Worm (Caenorhabditis elegans) whole organism, young adult: ENCODE measurements around the gene rmd-3.

ENCODE experiments used
- B0019.2 ChIP-seq: fragments of 200-800 bp; sonication (Bioruptor generic); conservative IDR thresholded peaks from 2 replicates; pipeline ENCODE4 v1.3.6; 2022; ENCODE audit warnings: missing genetic modification reagents, missing genetic modification characterization, missing compliant biosample characterization
- B0035.1 ChIP-seq: sonication (generic microtip); optimal IDR thresholded peaks from 2 replicates; lab custom pipeline; 2016; ENCODE audit warnings: missing genetic modification characterization, mild to moderate bottlenecking, missing compliant biosample characterization, missing genotype, missing genetic modification reagents
- B0261.1 ChIP-seq: sonication (generic microtip); optimal IDR thresholded peaks from 2 replicates; lab custom pipeline; 2016; ENCODE audit warnings: mild to moderate bottlenecking, missing genetic modification characterization, moderate library complexity, missing compliant biosample characterization
- C17E4.6 ChIP-seq: fragments of 200-800 bp; sonication (Bioruptor generic); IDR thresholded peaks from 2 replicates; pipeline ENCODE4 v1.3.6; 2022; ENCODE audit warnings: missing genetic modification reagents, missing genetic modification characterization, missing compliant biosample characterization
- F23B12.7 ChIP-seq: sonication (generic microtip); optimal IDR thresholded peaks from 2 replicates; lab custom pipeline; 2017; ENCODE audit warnings: missing genetic modification characterization, mild to moderate bottlenecking, missing compliant biosample characterization, antibody characterized with exemption, moderate library complexity; ENCODE audit not compliant: insufficient read depth
- F37B4.10 ChIP-seq: fragments of 200-800 bp; sonication (Bioruptor generic); IDR thresholded peaks from 2 replicates; pipeline ENCODE4 v1.3.6; 2022; ENCODE audit warnings: missing genetic modification characterization, missing compliant biosample characterization
- F55B11.4 ChIP-seq: sonication (generic microtip); optimal IDR thresholded peaks from 2 replicates; lab custom pipeline; 2016; ENCODE audit warnings: missing compliant biosample characterization, missing genetic modification characterization, borderline replicate concordance; ENCODE audit not compliant: insufficient read depth
- F57A8.1 ChIP-seq: fragments of 200-800 bp; sonication (Bioruptor generic); optimal IDR thresholded peaks from 2 replicates; lab custom pipeline; 2018; ENCODE audit warnings: mild to moderate bottlenecking, missing genetic modification characterization, moderate library complexity, missing compliant biosample characterization
- K11D2.4 ChIP-seq: fragments of 200-800 bp; sonication (Bioruptor generic); IDR thresholded peaks from 2 replicates; pipeline ENCODE4 v1.3.6; 2022; ENCODE audit warnings: missing genetic modification reagents, missing genetic modification characterization, missing compliant biosample characterization
- K12H6.12 ChIP-seq: fragments of 200-800 bp; sonication (Bioruptor generic); optimal IDR thresholded peaks from 2 replicates; lab custom pipeline; 2018; ENCODE audit warnings: mild to moderate bottlenecking, missing genetic modification characterization, missing compliant biosample characterization
- Y53F4B.3 ChIP-seq: fragments of 200-800 bp; sonication (Bioruptor generic); IDR thresholded peaks from 2 replicates; pipeline ENCODE4 v1.3.6; 2022; ENCODE audit warnings: missing genetic modification reagents, missing genetic modification characterization, missing compliant biosample characterization
- ama-1 ChIP-seq, 3 experiments: fragments of 150-350 bp in 1 of 3; sonication (generic microtip) in 2 of 3; optimal IDR thresholded peaks; 2 replicates each; lab custom pipeline; 2014 to 2018; ENCODE audit warnings: missing biosample characterization in 2 of 3, missing genetic modification characterization in 2 of 3, missing genetic modification reagents in 2 of 3
- attf-3 ChIP-seq: fragments of 200-800 bp; sonication (Bioruptor generic); conservative IDR thresholded peaks from 2 replicates; pipeline ENCODE4 v1.3.6; 2022; ENCODE audit warnings: missing genetic modification reagents, missing genetic modification characterization, missing compliant biosample characterization
- bed-2 ChIP-seq: fragments of 200-800 bp; sonication (Bioruptor generic); IDR thresholded peaks from 2 replicates; pipeline ENCODE4 v1.3.6; 2022; ENCODE audit warnings: missing genetic modification reagents, missing genetic modification characterization, missing compliant biosample characterization
- cebp-1 ChIP-seq, 2 experiments: fragments of 200-800 bp in 1 of 2; sonication (Bioruptor generic) in 1 of 2; sonication (generic microtip) in 1 of 2; IDR thresholded peaks in 1 of 2; optimal IDR thresholded peaks in 1 of 2; 2 replicates each; pipeline versions ENCODE4 v1.3.6 to Lab custom; 2017 to 2022; ENCODE audit warnings: missing compliant biosample characterization in 2 of 2, missing genetic modification characterization in 2 of 2, mild to moderate bottlenecking in 1 of 2, missing genetic modification reagents in 1 of 2, moderate library complexity in 1 of 2
- ceh-100 ChIP-seq: fragments of 200-800 bp; sonication (Bioruptor generic); IDR thresholded peaks from 2 replicates; pipeline ENCODE4 v1.3.6; 2022; ENCODE audit warnings: missing genetic modification reagents, missing genetic modification characterization, missing compliant biosample characterization
- ceh-79 ChIP-seq: sonication (generic microtip); optimal IDR thresholded peaks from 2 replicates; lab custom pipeline; 2017; ENCODE audit warnings: mild to moderate bottlenecking, missing genetic modification characterization, missing compliant biosample characterization
- chd-7 ChIP-seq: sonication (generic microtip); optimal IDR thresholded peaks from 2 replicates; lab custom pipeline; 2016; ENCODE audit warnings: mild to moderate bottlenecking, missing genetic modification characterization, moderate library complexity, missing compliant biosample characterization
- dox-1 ChIP-seq: fragments of 200-800 bp; sonication (Bioruptor generic); IDR thresholded peaks from 2 replicates; pipeline ENCODE4 v1.3.6; 2022; ENCODE audit warnings: missing genetic modification reagents, missing genetic modification characterization, missing compliant biosample characterization
- dpff-1 ChIP-seq: sonication (generic microtip); optimal IDR thresholded peaks from 2 replicates; lab custom pipeline; 2017; ENCODE audit warnings: mild to moderate bottlenecking, missing genetic modification characterization, missing compliant biosample characterization
- dpl-1 ChIP-seq: fragments of 150-350 bp; optimal IDR thresholded peaks from 2 replicates; lab custom pipeline; 2014; ENCODE audit warnings: missing biosample characterization, missing genetic modification reagents, missing genetic modification characterization
- efl-1 ChIP-seq: fragments of 150-350 bp; optimal IDR thresholded peaks from 2 replicates; lab custom pipeline; 2014; ENCODE audit warnings: missing biosample characterization, missing genetic modification reagents, missing genetic modification characterization
- egl-44 ChIP-seq: fragments of 200-800 bp; sonication (Bioruptor generic); IDR thresholded peaks from 2 replicates; pipeline ENCODE4 v1.3.6; 2022; ENCODE audit warnings: missing genetic modification reagents, missing genetic modification characterization, missing compliant biosample characterization
- ekl-4 ChIP-seq: fragments of 200-800 bp; sonication (Bioruptor generic); IDR thresholded peaks from 2 replicates; pipeline ENCODE4 v1.3.6; 2022; ENCODE audit warnings: missing genetic modification reagents, missing genetic modification characterization, missing compliant biosample characterization
- gei-17 ChIP-seq: fragments of 200-800 bp; sonication (Bioruptor generic); optimal IDR thresholded peaks from 2 replicates; lab custom pipeline; 2018; ENCODE audit warnings: mild to moderate bottlenecking, missing genetic modification characterization, missing compliant biosample characterization
- hmg-1.2 ChIP-seq: fragments of 200-800 bp; sonication (Bioruptor generic); IDR thresholded peaks from 2 replicates; pipeline ENCODE4 v1.3.6; 2022; ENCODE audit warnings: missing genetic modification reagents, missing genetic modification characterization, missing compliant biosample characterization
- lin-35 ChIP-seq, 3 experiments: fragments of 150-350 bp in 2 of 3; sonication (generic microtip) in 1 of 3; optimal IDR thresholded peaks; 2 replicates each; lab custom pipeline; 2014 to 2018; ENCODE audit warnings: missing biosample characterization in 3 of 3, missing genetic modification characterization in 3 of 3, missing genetic modification reagents in 3 of 3
- lin-40 ChIP-seq: sonication (generic microtip); optimal IDR thresholded peaks from 2 replicates; lab custom pipeline; 2016; ENCODE audit warnings: missing genetic modification characterization, mild to moderate bottlenecking, missing compliant biosample characterization, missing genotype, missing genetic modification reagents
- lir-1 ChIP-seq: fragments of 200-800 bp; sonication (Bioruptor generic); conservative IDR thresholded peaks from 2 replicates; pipeline ENCODE4 v1.3.6; 2022; ENCODE audit warnings: missing genetic modification reagents, missing genetic modification characterization, missing compliant biosample characterization
- lsl-1 ChIP-seq: fragments of 200-800 bp; sonication (Bioruptor generic); optimal IDR thresholded peaks from 2 replicates; lab custom pipeline; 2018; ENCODE audit warnings: mild to moderate bottlenecking, missing genetic modification characterization, moderate library complexity, missing compliant biosample characterization
- madf-6 ChIP-seq: fragments of 200-800 bp; sonication (Bioruptor generic); IDR thresholded peaks from 2 replicates; pipeline ENCODE4 v1.3.6; 2022; ENCODE audit warnings: missing genetic modification reagents, missing genetic modification characterization, missing compliant biosample characterization
- madf-8 ChIP-seq: fragments of 200-800 bp; sonication (Bioruptor generic); conservative IDR thresholded peaks from 2 replicates; pipeline ENCODE4 v1.3.6; 2022; ENCODE audit warnings: missing genetic modification reagents, missing genetic modification characterization, missing compliant biosample characterization
- mel-28 ChIP-seq: sonication (generic microtip); optimal IDR thresholded peaks from 2 replicates; lab custom pipeline; 2016; ENCODE audit warnings: borderline replicate concordance, mild to moderate bottlenecking, missing genetic modification characterization, missing compliant biosample characterization
- nfya-1 ChIP-seq: sonication (generic microtip); optimal IDR thresholded peaks from 2 replicates; lab custom pipeline; 2017; ENCODE audit warnings: antibody characterized with exemption, missing compliant biosample characterization, missing genetic modification characterization, borderline replicate concordance; ENCODE audit not compliant: insufficient read depth
- nfya-2 ChIP-seq: fragments of 200-800 bp; sonication (Bioruptor generic); IDR thresholded peaks from 2 replicates; pipeline ENCODE4 v1.3.6; 2022; ENCODE audit warnings: missing genetic modification reagents, missing genetic modification characterization, missing compliant biosample characterization
- nfyb-1 ChIP-seq: fragments of 200-800 bp; sonication (Bioruptor generic); IDR thresholded peaks from 2 replicates; pipeline ENCODE4 v1.3.6; 2022; ENCODE audit warnings: missing genetic modification reagents, missing genetic modification characterization, missing compliant biosample characterization
- repo-1 ChIP-seq: sonication (generic microtip); optimal IDR thresholded peaks from 2 replicates; lab custom pipeline; 2017; ENCODE audit warnings: mild to moderate bottlenecking, missing genetic modification characterization, missing compliant biosample characterization
- rpc-1 ChIP-seq, 2 experiments: fragments of 150-350 bp in 1 of 2; sonication (generic microtip) in 1 of 2; optimal IDR thresholded peaks; 2 replicates each; lab custom pipeline; 2014 to 2018; ENCODE audit warnings: missing biosample characterization in 1 of 2, missing genetic modification characterization in 1 of 2, missing genetic modification reagents in 1 of 2, missing genotype in 1 of 2
- sea-2 ChIP-seq: fragments of 200-800 bp; sonication (Bioruptor generic); IDR thresholded peaks from 2 replicates; pipeline ENCODE4 v1.3.6; 2022; ENCODE audit warnings: missing genetic modification characterization, missing compliant biosample characterization
- snpc-1.3 ChIP-seq: sonication (generic microtip); optimal IDR thresholded peaks from 2 replicates; lab custom pipeline; 2017; ENCODE audit warnings: missing genetic modification characterization, mild to moderate bottlenecking, missing compliant biosample characterization, antibody characterized with exemption, moderate library complexity, missing genotype, missing genetic modification reagents; ENCODE audit not compliant: insufficient read depth
- tlf-1 ChIP-seq: fragments of 200-800 bp; sonication (Bioruptor generic); optimal IDR thresholded peaks from 2 replicates; lab custom pipeline; 2018; ENCODE audit warnings: mild to moderate bottlenecking, missing genetic modification characterization, missing compliant biosample characterization
- zfh-2 ChIP-seq: fragments of 200-800 bp; sonication (Bioruptor generic); conservative IDR thresholded peaks from 2 replicates; pipeline ENCODE4 v1.3.6; 2022; ENCODE audit warnings: missing genetic modification reagents, missing genetic modification characterization, missing compliant biosample characterization
- ztf-25 ChIP-seq: fragments of 200-800 bp; sonication (Bioruptor generic); IDR thresholded peaks from 2 replicates; pipeline ENCODE4 v1.3.6; 2022; ENCODE audit warnings: missing genetic modification reagents, missing genetic modification characterization, missing compliant biosample characterization
- ztf-28 ChIP-seq: fragments of 200-800 bp; sonication (Bioruptor generic); IDR thresholded peaks from 2 replicates; pipeline ENCODE4 v1.3.6; 2022; ENCODE audit warnings: missing genetic modification reagents, missing genetic modification characterization, missing compliant biosample characterization

Gene rmd-3

ce11 chrII:11376598-11377108 lies 37.2 kb upstream of the rmd-3 start (continued):
- TF ChIP-seq F57A8.1 (GFP tag; lab: Kevin White, UChicago) (no peak), lsl-1 (GFP tag; lab: Kevin White, UChicago) (peak; percentile 91), ekl-4 (GFP tag; lab: Robert Waterston, UW) (peak; percentile 94), F23B12.7 (tag; lab: Kevin White, UChicago) (peak; percentile 31), lin-40 (peak; percentile 30), ama-1 (optimal IDR thresholded peaks at IDR 0.05; lab: Kevin White, UChicago) (peak; percentile 93), ama-1 (GFP tag; optimal IDR thresholded peaks at IDR 0.05; lab: Kevin White, UChicago) (no peak), snpc-1.3 (peak; percentile 88), lin-35 (GFP tag; optimal IDR thresholded peaks at IDR 0.05; lab: Kevin White, UChicago) (peak in 1 of 3 experiments; percentile 51), mel-28 (tag; lab: Kevin White, UChicago) (peak; percentile 20), tlf-1 (peak; percentile 87), K12H6.12 (tag; lab: Kevin White, UChicago) (no peak), dox-1 (peak; percentile 97), ceh-100 (GFP tag; lab: Robert Waterston, UW) (peak; percentile 83), dpff-1 (tag; lab: Kevin White, UChicago) (peak; percentile 73), bed-2 (GFP tag; lab: Robert Waterston, UW) (no peak), nfya-2 (GFP tag; lab: Robert Waterston, UW) (no peak), attf-3 (GFP tag; lab: Robert Waterston, UW) (peak; percentile 64), K11D2.4 (GFP tag; lab: Robert Waterston, UW) (peak; percentile 73), efl-1 (GFP tag; lab: Kevin White, UChicago) (peak; percentile 58), rpc-1 (optimal IDR thresholded peaks at IDR 0.05; lab: Kevin White, UChicago) (no peak), rpc-1 (tag; optimal IDR thresholded peaks at IDR 0.05; lab: Kevin White, UChicago) (peak; percentile 5), sea-2 (GFP tag; lab: Robert Waterston, UW) (no peak), Y53F4B.3 (GFP tag; lab: Robert Waterston, UW) (peak; percentile 82), ceh-79 (tag; lab: Kevin White, UChicago) (peak; percentile 60), cebp-1 (GFP tag; IDR thresholded peaks at IDR 0.05; lab: Robert Waterston, UW) (no peak), cebp-1 (tag; optimal IDR thresholded peaks at IDR 0.05; lab: Kevin White, UChicago) (peak; percentile 69), hmg-1.2 (GFP tag; lab: Robert Waterston, UW) (peak; percentile 85), ztf-28 (GFP tag; lab: Robert Waterston, UW) (peak; percentile 89), zfh-2 (GFP tag; lab: Robert Waterston, UW) (no peak), lir-1 (GFP tag; lab: Robert Waterston, UW) (peak; percentile 64), dpl-1 (GFP tag; lab: Kevin White, UChicago) (no peak), madf-6 (peak; percentile 87), B0019.2 (peak; percentile 81), nfya-1 (tag; lab: Kevin White, UChicago) (no peak), gei-17 (GFP tag; lab: Kevin White, UChicago) (peak; percentile 47), F37B4.10 (GFP tag; lab: Robert Waterston, UW) (0 out of 2 replicates have a peak, but pooled peaks have one; percentile 19), F55B11.4 (tag; lab: Kevin White, UChicago) (no peak), ztf-25 (GFP tag; lab: Robert Waterston, UW) (0 out of 2 replicates have a peak, but pooled peaks have one; percentile 61), B0035.1 (peak; percentile 33), repo-1 (tag; lab: Kevin White, UChicago) (peak; percentile 93), chd-7 (tag; lab: Kevin White, UChicago) (peak; percentile 84), C17E4.6 (GFP tag; lab: Robert Waterston, UW) (peak; percentile 95), madf-8 (GFP tag; lab: Robert Waterston, UW) (peak; percentile 75), B0261.1 (tag; lab: Kevin White, UChicago) (peak; percentile 35), egl-44 (GFP tag; lab: Robert Waterston, UW) (no peak; the same call in 1 of the 2 replicates), nfyb-1 (GFP tag; lab: Robert Waterston, UW) (peak; percentile 90)
